Fruit fly (Drosophila melanogaster): ENCODE results near the gene CG11898.
A peak's percentile ranks its signal among the peaks of the same experiment; 100 is the strongest.

Gene CG11898

dm6 chr3R:29190984-29191383 is 25.5 kb downstream of the CG11898 start:
- TF ChIP-seq ovo (GFP tag; optimal IDR thresholded peaks at IDR 0.05) = no peak
- no peak for TF ChIP-seq toe (GFP tag; optimal IDR thresholded peaks at IDR 0.05)
- no peak for TF ChIP-seq cic (GFP tag; optimal IDR thresholded peaks at IDR 0.05)

dm6 chr3R:29194957-29195356 is 29.5 kb downstream of the CG11898 start, which contains the start of gene jus:
Gene jus, minus strand, starts transcription at chr3R:29194994.
- no peak for TF ChIP-seq ovo (GFP tag; optimal IDR thresholded peaks at IDR 0.05)
- TF ChIP-seq CG1620 (GFP tag; optimal IDR thresholded peaks at IDR 0.05) = no peak
- no peak for TF ChIP-seq CG11617 (GFP tag; optimal IDR thresholded peaks at IDR 0.05)
- peak; percentile 22 for TF ChIP-seq pad (GFP tag; optimal IDR thresholded peaks at IDR 0.05)
- no peak for TF ChIP-seq toe (GFP tag; optimal IDR thresholded peaks at IDR 0.05)
- TF ChIP-seq CG7045 (GFP tag; optimal IDR thresholded peaks at IDR 0.05) = no peak
- no peak for TF ChIP-seq cic (GFP tag; optimal IDR thresholded peaks at IDR 0.05)
- no peak for TF ChIP-seq CG12768 (GFP tag; optimal IDR thresholded peaks at IDR 0.05)

dm6 chr3R:29196967-29197611 is 31.6 kb downstream of the CG11898 start, which contains the start of gene CG14515:
Gene CG14515, plus strand, starts transcription at chr3R:29197556.
- no peak for TF ChIP-seq Mnt (GFP tag; optimal IDR thresholded peaks at IDR 0.05)
- no peak for TF ChIP-seq CG7101 (tag; optimal IDR thresholded peaks at IDR 0.05)
- TF ChIP-seq CG5204 (GFP tag; optimal IDR thresholded peaks at IDR 0.05) = no peak

DNA sequence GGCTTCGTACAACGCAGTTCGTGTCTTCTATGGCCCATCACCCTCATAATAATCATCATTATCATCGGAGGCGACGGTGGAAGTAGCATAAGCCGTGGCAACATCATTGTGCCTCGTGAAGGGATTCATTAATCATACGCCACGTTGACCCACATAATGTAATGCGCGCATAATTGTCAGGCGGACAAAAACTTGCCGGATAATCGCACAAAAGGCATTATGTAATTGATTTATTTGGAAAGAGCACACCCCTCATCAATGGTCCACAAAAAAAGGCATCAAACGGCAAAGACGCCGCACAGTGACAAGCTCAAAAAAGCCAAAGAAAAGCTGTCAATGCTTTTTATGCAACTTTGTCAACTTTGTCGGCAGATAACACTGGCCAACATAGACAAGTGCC is 32.9 kb downstream of the CG11898 start:
- TF ChIP-seq kay (GFP tag; ENCODE audit: borderline replicate concordance) = no peak
- TF ChIP-seq Crg-1 (GFP tag; optimal IDR thresholded peaks at IDR 0.05) = no peak
- no peak for TF ChIP-seq cnc (optimal IDR thresholded peaks at IDR 0.05)
- TF ChIP-seq bab1 (GFP tag; optimal IDR thresholded peaks at IDR 0.05) = no peak
- no peak for TF ChIP-seq pad (GFP tag; optimal IDR thresholded peaks at IDR 0.05)
- no peak for TF ChIP-seq CG11617 (GFP tag; optimal IDR thresholded peaks at IDR 0.05)
- TF ChIP-seq Hr96 (GFP tag; optimal IDR thresholded peaks at IDR 0.05) = no peak
- no peak for TF ChIP-seq CG12768 (GFP tag; optimal IDR thresholded peaks at IDR 0.05)
- TF ChIP-seq ovo (GFP tag; optimal IDR thresholded peaks at IDR 0.05) = no peak
- no peak for TF ChIP-seq CG33017 (tag; optimal IDR thresholded peaks at IDR 0.05)
- no peak for TF ChIP-seq Clk (GFP tag; optimal IDR thresholded peaks at IDR 0.05)
- TF ChIP-seq CG7101 (tag; optimal IDR thresholded peaks at IDR 0.05) = no peak
- TF ChIP-seq CG14711 (tag; optimal IDR thresholded peaks at IDR 0.05) = no peak
- TF ChIP-seq tj (GFP tag; optimal IDR thresholded peaks at IDR 0.05) = no peak

- TF ChIP-seq CG33017 (tag; optimal IDR thresholded peaks at IDR 0.05) = peak; percentile 59
- peak; percentile 50 for TF ChIP-seq bab1 (GFP tag; optimal IDR thresholded peaks at IDR 0.05)
- peak; percentile 89 for TF ChIP-seq Mnt (GFP tag; optimal IDR thresholded peaks at IDR 0.05)
- TF ChIP-seq toe (GFP tag; optimal IDR thresholded peaks at IDR 0.05) = peak; percentile 84
- TF ChIP-seq pad (GFP tag; optimal IDR thresholded peaks at IDR 0.05) = peak; percentile 77
- TF ChIP-seq Crg-1 (GFP tag; optimal IDR thresholded peaks at IDR 0.05) = peak; percentile 58
- peak; percentile 53 for TF ChIP-seq CG7101 (tag; optimal IDR thresholded peaks at IDR 0.05)
- peak; percentile 39 for TF ChIP-seq ovo (GFP tag; optimal IDR thresholded peaks at IDR 0.05)
- peak; percentile 78 for TF ChIP-seq CG7045 (GFP tag; optimal IDR thresholded peaks at IDR 0.05)
- TF ChIP-seq tj (GFP tag; optimal IDR thresholded peaks at IDR 0.05) = peak; percentile 77
- peak; percentile 25 for TF ChIP-seq CG11617 (GFP tag; optimal IDR thresholded peaks at IDR 0.05)
- TF ChIP-seq CG12768 (GFP tag; optimal IDR thresholded peaks at IDR 0.05) = peak; percentile 92
- TF ChIP-seq cnc (optimal IDR thresholded peaks at IDR 0.05) = no peak
- TF ChIP-seq Clk (GFP tag; optimal IDR thresholded peaks at IDR 0.05) = peak; percentile 75
- peak; percentile 43 for TF ChIP-seq CG5204 (GFP tag; optimal IDR thresholded peaks at IDR 0.05)
- TF ChIP-seq CG1620 (GFP tag; optimal IDR thresholded peaks at IDR 0.05) = peak; percentile 55
- TF ChIP-seq cic (GFP tag; optimal IDR thresholded peaks at IDR 0.05) = peak; percentile 95
- peak; percentile 95 for TF ChIP-seq kay (GFP tag; ENCODE audit: borderline replicate concordance)
- peak; percentile 74 for TF ChIP-seq CG14711 (tag; optimal IDR thresholded peaks at IDR 0.05)
- TF ChIP-seq Hr96 (GFP tag; optimal IDR thresholded peaks at IDR 0.05) = peak; percentile 73
Measured at dm6 chr3R:29199807-29200693, 34.6 kb downstream of the CG11898 start, which contains the start of gene CG11899. Gene CG11899, plus strand, starts transcription at chr3R:29200454.

- no peak for TF ChIP-seq Clk (GFP tag; optimal IDR thresholded peaks at IDR 0.05)
- TF ChIP-seq tj (GFP tag; optimal IDR thresholded peaks at IDR 0.05) = no peak
- no peak for TF ChIP-seq CG7101 (tag; optimal IDR thresholded peaks at IDR 0.05)
- TF ChIP-seq ovo (GFP tag; optimal IDR thresholded peaks at IDR 0.05) = no peak
- peak; percentile 23 for TF ChIP-seq bab1 (GFP tag; optimal IDR thresholded peaks at IDR 0.05)
- no peak for TF ChIP-seq Crg-1 (GFP tag; optimal IDR thresholded peaks at IDR 0.05)
- TF ChIP-seq cic (GFP tag; optimal IDR thresholded peaks at IDR 0.05) = no peak
Measured at dm6 chr3R:29202418-29202817, 37.0 kb downstream of the CG11898 start, which contains the start of gene Mesh1. Gene Mesh1, minus strand, starts transcription at chr3R:29202525.
